Worm (Caenorhabditis elegans) whole organism, mixed stage, embryonic: ENCODE measurements around the gene F08H9.3.

Experiments
- M03D4.4 ChIP-seq: sonication (generic microtip); optimal IDR thresholded peaks from 2 replicates; lab custom pipeline; 2017; ENCODE audit warnings: mild to moderate bottlenecking, missing genetic modification characterization, missing compliant biosample characterization
- blmp-1 ChIP-seq: fragments of 150-350 bp; optimal IDR thresholded peaks from 2 replicates; lab custom pipeline; 2014; ENCODE audit warnings: missing biosample characterization, missing genetic modification characterization
- ceh-39 ChIP-seq: fragments of 150-350 bp; optimal IDR thresholded peaks from 2 replicates; lab custom pipeline; 2014; ENCODE audit warnings: missing biosample characterization, missing genetic modification characterization
- ceh-43 ChIP-seq: fragments of 200-800 bp; sonication (Bioruptor generic); optimal IDR thresholded peaks from 2 replicates; lab custom pipeline; 2018; ENCODE audit warnings: mild to moderate bottlenecking, missing genetic modification characterization, moderate library complexity, missing compliant biosample characterization
- ces-1 ChIP-seq: fragments of 150-350 bp; optimal IDR thresholded peaks from 2 replicates; lab custom pipeline; 2014; ENCODE audit warnings: missing biosample characterization, missing genetic modification reagents, missing genetic modification characterization
- cnd-1 ChIP-seq: fragments of 200-800 bp; sonication (Bioruptor generic); optimal IDR thresholded peaks from 2 replicates; lab custom pipeline; 2018; ENCODE audit warnings: mild to moderate bottlenecking, missing genetic modification characterization, missing compliant biosample characterization
- drap-1 ChIP-seq: fragments of 200-800 bp; sonication (Bioruptor generic); optimal IDR thresholded peaks from 3 replicates; lab custom pipeline; 2018; ENCODE audit warnings: mild to moderate bottlenecking, missing genetic modification characterization, missing compliant biosample characterization
- elt-1 ChIP-seq: sonication (generic microtip); optimal IDR thresholded peaks from 2 replicates; lab custom pipeline; 2017; ENCODE audit warnings: missing genetic modification characterization, mild to moderate bottlenecking, missing compliant biosample characterization, antibody characterized with exemption, moderate library complexity, borderline replicate concordance; ENCODE audit not compliant: insufficient read depth
- elt-3 ChIP-seq: fragments of 150-350 bp; optimal IDR thresholded peaks from 2 replicates; lab custom pipeline; 2014; ENCODE audit warnings: missing biosample characterization, missing genetic modification characterization
- flh-1 ChIP-seq: fragments of 200-800 bp; sonication (Bioruptor generic); optimal IDR thresholded peaks from 2 replicates; lab custom pipeline; 2018; ENCODE audit warnings: mild to moderate bottlenecking, missing genetic modification characterization, moderate library complexity, missing compliant biosample characterization
- ham-2 ChIP-seq: fragments of 200-800 bp; sonication (Bioruptor generic); optimal IDR thresholded peaks from 2 replicates; lab custom pipeline; 2018; ENCODE audit warnings: mild to moderate bottlenecking, missing genetic modification characterization, missing compliant biosample characterization
- hlh-1 ChIP-seq: fragments of 150-350 bp; optimal IDR thresholded peaks from 2 replicates; lab custom pipeline; 2014; ENCODE audit warnings: missing biosample characterization, missing genetic modification reagents, missing genetic modification characterization
- lin-13 ChIP-seq: fragments of 150-350 bp; optimal IDR thresholded peaks from 2 replicates; lab custom pipeline; 2014; ENCODE audit warnings: missing biosample characterization, missing genetic modification characterization
- lin-32 ChIP-seq: fragments of 200-800 bp; sonication (Bioruptor generic); optimal IDR thresholded peaks from 2 replicates; lab custom pipeline; 2018; ENCODE audit warnings: mild to moderate bottlenecking, missing genetic modification characterization, missing compliant biosample characterization
- lsy-2 ChIP-seq: fragments of 150-350 bp; optimal IDR thresholded peaks from 2 replicates; lab custom pipeline; 2014; ENCODE audit warnings: missing biosample characterization, missing genetic modification characterization
- mep-1 ChIP-seq: fragments of 150-350 bp; optimal IDR thresholded peaks from 2 replicates; lab custom pipeline; 2017; ENCODE audit warnings: missing biosample characterization, missing genetic modification reagents, missing genetic modification characterization, inconsistent platforms
- mls-2 ChIP-seq: sonication (generic microtip); optimal IDR thresholded peaks from 2 replicates; lab custom pipeline; 2016; ENCODE audit warnings: mild to moderate bottlenecking, missing genetic modification characterization, moderate library complexity, missing compliant biosample characterization
- nhr-12 ChIP-seq: fragments of 150-350 bp; optimal IDR thresholded peaks from 2 replicates; lab custom pipeline; 2014; ENCODE audit warnings: missing biosample characterization, missing genetic modification characterization
- nhr-2 ChIP-seq: fragments of 150-350 bp; optimal IDR thresholded peaks from 2 replicates; lab custom pipeline; 2014; ENCODE audit warnings: missing biosample characterization, missing genetic modification characterization
- nhr-237 ChIP-seq: fragments of 150-350 bp; optimal IDR thresholded peaks from 2 replicates; lab custom pipeline; 2014; ENCODE audit warnings: missing biosample characterization, missing genetic modification characterization
- nhr-28 ChIP-seq: fragments of 150-350 bp; optimal IDR thresholded peaks from 2 replicates; lab custom pipeline; 2014; ENCODE audit warnings: missing biosample characterization, missing genetic modification characterization
- pha-4 ChIP-seq: fragments of 150-350 bp; optimal IDR thresholded peaks from 2 replicates; lab custom pipeline; 2018; ENCODE audit warnings: missing biosample characterization, missing genetic modification reagents, missing genetic modification characterization
- snpc-4 ChIP-seq: fragments of 150-350 bp; optimal IDR thresholded peaks from 2 replicates; lab custom pipeline; 2014; ENCODE audit warnings: missing biosample characterization, missing genetic modification characterization
- sptf-1 ChIP-seq: sonication (generic microtip); optimal IDR thresholded peaks from 2 replicates; lab custom pipeline; 2017; ENCODE audit warnings: mild to moderate bottlenecking, missing genetic modification characterization, moderate library complexity, missing compliant biosample characterization
- tbx-8 ChIP-seq: fragments of 200-800 bp; sonication (Bioruptor generic); optimal IDR thresholded peaks from 2 replicates; lab custom pipeline; 2018; ENCODE audit warnings: mild to moderate bottlenecking, missing genetic modification characterization, moderate library complexity, missing compliant biosample characterization
- unc-120 ChIP-seq: sonication (generic microtip); optimal IDR thresholded peaks from 2 replicates; lab custom pipeline; 2017; ENCODE audit warnings: missing genetic modification characterization, missing compliant biosample characterization; ENCODE audit not compliant: poor library complexity, severe bottlenecking
- unc-62 ChIP-seq: fragments of 150-350 bp; optimal IDR thresholded peaks from 2 replicates; lab custom pipeline; 2014; ENCODE audit warnings: missing biosample characterization, missing genetic modification reagents, missing genetic modification characterization
- zip-8 ChIP-seq: fragments of 150-350 bp; optimal IDR thresholded peaks from 2 replicates; lab custom pipeline; 2014; ENCODE audit warnings: missing biosample characterization, missing genetic modification characterization
- ztf-11 ChIP-seq: fragments of 150-350 bp; optimal IDR thresholded peaks from 2 replicates; lab custom pipeline; 2014; ENCODE audit warnings: missing biosample characterization, missing genetic modification characterization

The F08H9.3 gene

DNA sequence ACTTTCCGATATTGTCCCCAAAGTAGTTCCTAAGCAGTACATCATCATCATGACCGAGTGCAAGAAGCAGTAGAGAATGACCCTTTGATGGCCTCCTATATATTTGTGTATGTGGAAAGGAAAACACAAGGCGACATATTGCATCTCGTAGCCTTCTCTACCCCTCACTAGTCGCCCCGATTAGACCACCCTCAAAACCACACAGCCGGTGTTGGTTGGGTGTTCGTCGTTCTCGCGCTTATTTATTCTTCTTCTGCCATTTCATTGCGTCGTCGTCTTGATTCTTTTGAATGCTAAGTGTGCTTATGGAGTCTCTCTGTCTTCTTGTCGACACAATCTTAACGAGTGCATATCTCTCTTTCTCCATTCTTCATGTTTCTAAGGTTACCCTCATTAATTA lies 35.1 kb upstream of the F08H9.3 start (continued):
- TF ChIP-seq ceh-39 (tag; lab: Kevin White, UChicago) (no peak), pha-4 (no peak), M03D4.4 (tag; lab: Kevin White, UChicago) (no peak), nhr-12 (tag; lab: Kevin White, UChicago) (no peak), ham-2 (GFP tag; lab: Kevin White, UChicago) (peak; percentile 63)

DNA sequence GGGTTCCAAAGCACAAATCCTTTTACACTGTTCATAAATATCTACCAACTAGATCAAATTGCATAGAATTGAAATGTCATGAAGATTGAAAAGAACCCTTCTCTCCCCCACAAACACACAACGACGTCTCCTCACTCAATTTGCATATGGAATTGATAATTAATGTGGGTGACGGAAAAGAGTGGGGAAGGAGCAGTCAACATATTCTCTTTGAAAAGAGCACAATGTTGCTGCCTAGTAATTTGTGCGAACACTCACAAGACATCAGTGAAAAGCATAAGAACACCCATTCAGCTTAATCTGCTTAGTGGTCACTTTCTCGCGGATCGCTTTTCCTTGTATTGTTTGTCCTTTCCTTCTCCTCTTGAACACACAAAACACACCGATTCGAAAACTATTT lies 33.3 kb upstream of the F08H9.3 start:
- TF ChIP-seq ztf-11 (tag; lab: Kevin White, UChicago) = no peak
- TF ChIP-seq ces-1 = peak; percentile 86
- no peak for TF ChIP-seq snpc-4
- no peak for TF ChIP-seq nhr-237
- peak; percentile 27 for TF ChIP-seq unc-62 (GFP tag; lab: Kevin White, UChicago)
- peak; percentile 51 for TF ChIP-seq drap-1 (GFP tag; lab: Kevin White, UChicago)
- TF ChIP-seq, all 35 proteins: peak for 3

DNA sequence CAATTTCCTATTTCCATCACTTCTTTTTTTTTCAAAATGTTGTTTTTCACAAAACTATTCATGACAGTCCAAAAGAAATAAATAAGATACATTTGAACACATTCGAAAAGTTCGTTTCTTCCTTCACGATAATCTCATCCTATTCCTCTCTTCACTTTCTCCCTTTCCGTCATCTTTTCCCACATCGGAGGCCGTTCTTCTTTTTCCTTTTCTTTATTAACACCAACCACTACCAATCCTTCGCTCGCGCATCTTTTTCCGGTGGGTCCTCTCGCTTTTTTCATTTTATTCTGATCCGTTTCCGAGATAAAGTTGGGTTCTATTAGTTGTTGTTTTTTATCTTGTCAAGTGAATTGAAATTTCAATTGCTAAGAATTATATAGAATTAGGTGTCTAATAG lies 32.4 kb upstream of the F08H9.3 start:
- TF ChIP-seq elt-1 (tag; lab: Kevin White, UChicago) (peak; percentile 25), tbx-8 (no peak), hlh-1 (tag; lab: Kevin White, UChicago) (no peak), blmp-1 (peak; percentile 89)

DNA sequence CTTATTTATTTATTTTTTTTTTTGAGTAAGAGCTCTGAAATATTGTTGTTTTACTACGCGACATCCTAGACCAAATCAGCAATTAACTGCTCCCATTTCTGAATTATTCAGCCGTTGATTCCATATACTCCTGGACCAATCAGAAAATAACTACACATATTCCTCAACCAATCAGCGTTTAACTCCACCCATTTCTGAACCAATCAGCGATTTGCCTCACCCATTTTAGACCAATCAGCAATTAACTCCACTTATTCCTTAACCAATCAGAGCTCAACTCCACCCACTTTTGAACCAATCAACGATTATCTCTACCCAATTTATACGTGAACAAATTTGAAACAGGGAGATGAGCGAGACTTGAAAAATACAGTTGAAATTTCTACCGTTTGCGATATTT lies 30.5 kb upstream of the F08H9.3 start:
- no peak for TF ChIP-seq blmp-1
- no peak for TF ChIP-seq flh-1 (GFP tag; lab: Kevin White, UChicago)
- no peak for TF ChIP-seq nhr-2
- no peak for TF ChIP-seq tbx-8
- no peak for TF ChIP-seq zip-8 (tag; lab: Kevin White, UChicago)
- no peak for TF ChIP-seq elt-3
- TF ChIP-seq sptf-1 = no peak
- no peak for TF ChIP-seq ceh-39 (tag; lab: Kevin White, UChicago)
- TF ChIP-seq M03D4.4 (tag; lab: Kevin White, UChicago) = no peak
- TF ChIP-seq lin-13 (tag; lab: Kevin White, UChicago) = no peak
- TF ChIP-seq ceh-43 (GFP tag; lab: Kevin White, UChicago) = no peak
- no peak for TF ChIP-seq lin-32

DNA sequence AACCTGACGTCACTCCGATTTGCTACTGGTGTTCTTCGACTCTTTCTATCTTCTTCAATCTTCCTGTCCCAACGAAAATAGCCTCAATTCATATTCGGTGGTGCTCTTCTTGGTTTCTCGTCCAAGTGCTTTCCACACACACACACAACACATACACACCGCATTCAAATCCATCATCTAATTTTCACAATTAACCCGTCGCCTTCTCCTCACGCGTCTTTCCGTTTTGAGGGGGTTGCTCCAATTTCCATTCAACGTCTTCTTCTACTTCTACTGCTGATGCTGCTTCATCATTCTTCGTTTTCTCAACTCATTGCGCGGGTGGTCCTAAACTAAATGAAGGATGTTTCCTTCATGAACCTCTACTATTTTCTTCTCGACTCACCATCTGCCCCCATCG lies 28.0 kb upstream of the F08H9.3 start:
- no peak for TF ChIP-seq lsy-2 (tag; lab: Kevin White, UChicago)
- TF ChIP-seq nhr-12 (tag; lab: Kevin White, UChicago) = no peak
- peak; percentile 55 for TF ChIP-seq drap-1 (GFP tag; lab: Kevin White, UChicago)
- TF ChIP-seq elt-1 (tag; lab: Kevin White, UChicago) = no peak
- TF ChIP-seq ces-1 = peak; percentile 92
- no peak for TF ChIP-seq blmp-1
- TF ChIP-seq ceh-39 (tag; lab: Kevin White, UChicago) = no peak
- TF ChIP-seq elt-3 = no peak
- no peak for TF ChIP-seq lin-13 (tag; lab: Kevin White, UChicago)
- no peak for TF ChIP-seq hlh-1 (tag; lab: Kevin White, UChicago)
- no peak for TF ChIP-seq mls-2 (tag; lab: Kevin White, UChicago)
- no peak for TF ChIP-seq ztf-11 (tag; lab: Kevin White, UChicago)
- TF ChIP-seq cnd-1 (tag; lab: Kevin White, UChicago) = no peak
- TF ChIP-seq sptf-1 = peak; percentile 2
- no peak for TF ChIP-seq nhr-2

DNA sequence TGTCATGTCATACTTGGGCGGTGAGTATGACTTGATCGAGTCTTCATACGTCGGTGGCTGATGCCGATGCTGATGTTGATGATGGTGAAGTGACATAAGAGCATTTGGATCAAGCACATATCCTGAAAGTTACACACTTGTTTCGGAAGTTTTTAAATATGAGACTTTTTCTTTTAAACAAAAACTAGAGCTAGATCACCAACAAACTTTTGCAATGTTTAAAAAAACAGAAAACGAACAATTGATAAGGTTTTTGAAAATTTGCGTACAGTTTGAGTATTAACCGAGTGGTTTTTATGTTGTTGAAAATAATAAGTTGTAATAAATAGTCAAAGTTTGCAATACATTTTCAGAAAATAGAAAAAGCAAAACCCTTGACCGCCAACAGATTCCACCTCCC lies 21.4 kb upstream of the F08H9.3 start, which contains the start of gene R02D5.4:
R02D5.4 (minus strand) TSS at position 101 of the 400 bp plus-strand sequence.
- TF ChIP-seq ces-1 (no peak), unc-120 (tag; lab: Kevin White, UChicago) (no peak), cnd-1 (tag; lab: Kevin White, UChicago) (no peak), tbx-8 (no peak), unc-62 (GFP tag; lab: Kevin White, UChicago) (no peak), hlh-1 (tag; lab: Kevin White, UChicago) (no peak), mep-1 (tag; lab: Kevin White, UChicago) (no peak), M03D4.4 (tag; lab: Kevin White, UChicago) (no peak), nhr-28 (tag; lab: Kevin White, UChicago) (no peak), sptf-1 (no peak), nhr-237 (no peak), lin-13 (tag; lab: Kevin White, UChicago) (no peak)
